Fruit fly (Drosophila melanogaster) whole organism, pupa: ENCODE data around the gene CG43082.

ENCODE experiments used
- CG10348 ChIP-seq: fragments of 200-800 bp; sonication (Bioruptor generic); IDR thresholded peaks from 2 replicates; pipeline ENCODE4 v1.3.6; 2022; ENCODE audit warnings: missing biosample characterization, missing genetic modification characterization
- CG12605 ChIP-seq: fragments of 200-800 bp; sonication (Bioruptor generic); IDR thresholded peaks from 2 replicates; pipeline ENCODE4 v1.3.6; 2022; ENCODE audit warnings: missing biosample characterization, missing genetic modification characterization
- CG14655 ChIP-seq: fragments of 200-800 bp; sonication (Bioruptor generic); optimal IDR thresholded peaks from 3 replicates; lab custom pipeline; 2017; ENCODE audit warnings: mild to moderate bottlenecking, missing biosample characterization, missing genetic modification reagents, missing genetic modification characterization
- CG15710 ChIP-seq: fragments of 200-800 bp; sonication (Bioruptor generic); optimal IDR thresholded peaks from 2 replicates; lab custom pipeline; 2018; ENCODE audit warnings: missing biosample characterization, mild to moderate bottlenecking, missing genetic modification characterization, moderate library complexity
- CG17806 ChIP-seq: fragments of 200-800 bp; sonication (Bioruptor generic); optimal IDR thresholded peaks from 2 replicates; lab custom pipeline; 2018; ENCODE audit warnings: missing biosample characterization, mild to moderate bottlenecking, missing genetic modification characterization, moderate library complexity
- CG32121 ChIP-seq: fragments of 200-800 bp; sonication (Bioruptor generic); IDR thresholded peaks from 2 replicates; pipeline ENCODE4 v1.3.6; 2022; ENCODE audit warnings: missing biosample characterization, missing genetic modification characterization
- CG34367 ChIP-seq: fragments of 200-800 bp; sonication (Bioruptor generic); optimal IDR thresholded peaks from 2 replicates; lab custom pipeline; 2018; ENCODE audit warnings: missing biosample characterization, mild to moderate bottlenecking, missing genetic modification characterization
- CG8159 ChIP-seq: fragments of 200-800 bp; sonication (Bioruptor generic); optimal IDR thresholded peaks from 3 replicates; lab custom pipeline; 2018; ENCODE audit warnings: missing biosample characterization, mild to moderate bottlenecking, missing genetic modification characterization, moderate library complexity
- D1 ChIP-seq: fragments of 200-800 bp; sonication (Bioruptor generic); optimal IDR thresholded peaks from 2 replicates; lab custom pipeline; 2018; ENCODE audit warnings: missing biosample characterization, mild to moderate bottlenecking, missing genetic modification characterization, moderate library complexity
- Ets98B ChIP-seq: fragments of 200-800 bp; sonication (Bioruptor generic); IDR thresholded peaks from 2 replicates; pipeline ENCODE4 v1.3.6; 2022; ENCODE audit warnings: missing biosample characterization, missing genetic modification characterization
- Pif1A ChIP-seq: fragments of 200-800 bp; sonication (Bioruptor generic); optimal IDR thresholded peaks from 3 replicates; lab custom pipeline; 2016; ENCODE audit warnings: missing biosample characterization, missing genetic modification characterization
- Pif1B ChIP-seq: fragments of 200-800 bp; sonication (Bioruptor generic); optimal IDR thresholded peaks from 3 replicates; lab custom pipeline; 2016; ENCODE audit warnings: missing biosample characterization, missing genetic modification characterization
- Snoo ChIP-seq: fragments of 200-800 bp; sonication (Bioruptor generic); optimal IDR thresholded peaks from 3 replicates; lab custom pipeline; 2017; ENCODE audit warnings: missing biosample characterization, mild to moderate bottlenecking, missing genetic modification characterization, inconsistent platforms

- no peak for TF ChIP-seq CG10348 (GFP tag; lab: Robert Waterston, UW)
- TF ChIP-seq D1, result no peak
- no peak for TF ChIP-seq CG17806 (tag; lab: Kevin White, UChicago)
- no peak for TF ChIP-seq CG12605 (GFP tag; lab: Robert Waterston, UW)
- TF ChIP-seq Ets98B (GFP tag; lab: Robert Waterston, UW), result no peak
- TF ChIP-seq CG8159 (tag; lab: Kevin White, UChicago), result no peak
- TF ChIP-seq CG34367 (tag; lab: Kevin White, UChicago), result no peak
- TF ChIP-seq Pif1A (GFP tag; lab: Kevin White, UChicago), result no peak
- no peak for TF ChIP-seq Snoo (tag; lab: Kevin White, UChicago)
- no peak for TF ChIP-seq Pif1B (GFP tag; lab: Kevin White, UChicago)
- TF ChIP-seq CG32121 (GFP tag; lab: Robert Waterston, UW), result no peak
- no peak for TF ChIP-seq CG14655 (GFP tag; lab: Kevin White, UChicago)
- TF ChIP-seq CG15710 (tag; lab: Kevin White, UChicago), result no peak
Measured at dm6 chr3L:15616900-15617299, 44.8 kb upstream of the CG43082 start.
